Worm (Caenorhabditis elegans): ENCODE measurements around the gene pno-1.

pno-1 gene

ce11 chrII:9775790-9776189, 33.1 kb upstream of the pno-1 start, which contains the start of gene T10B9.9:
Gene T10B9.9 (minus strand): TSS chrII:9775890.
- no peak for TF ChIP-seq lin-11 (tag; optimal IDR thresholded peaks at IDR 0.05)
- TF ChIP-seq dve-1 (tag; optimal IDR thresholded peaks at IDR 0.05) = no peak
- no peak for TF ChIP-seq fax-1 (tag; optimal IDR thresholded peaks at IDR 0.05)

ce11 chrII:9774653-9775052, 32.0 kb upstream of the pno-1 start:
- TF ChIP-seq elt-2 (tag; optimal IDR thresholded peaks at IDR 0.05) (peak; percentile 90), tbx-7 (tag; optimal IDR thresholded peaks at IDR 0.05) (peak; percentile 26), mec-3 (tag; optimal IDR thresholded peaks at IDR 0.05; ENCODE audit: borderline replicate concordance) (no peak), rnt-1 (tag; optimal IDR thresholded peaks at IDR 0.05) (peak; percentile 77), ttx-3 (tag; optimal IDR thresholded peaks at IDR 0.05) (peak; percentile 90), ahr-1 (tag; optimal IDR thresholded peaks at IDR 0.05) (no peak), lim-6 (tag; optimal IDR thresholded peaks at IDR 0.05) (peak; percentile 32), ceh-24 (tag; optimal IDR thresholded peaks at IDR 0.05) (peak; percentile 63), hlh-8 (tag; optimal IDR thresholded peaks at IDR 0.05) (no peak), sdc-2 (tag; optimal IDR thresholded peaks at IDR 0.05) (peak; percentile 79), K02D7.2 (tag; optimal IDR thresholded peaks at IDR 0.05) (peak; percentile 50), odd-2 (tag; optimal IDR thresholded peaks at IDR 0.05) (no peak), unc-86 (tag; optimal IDR thresholded peaks at IDR 0.05) (peak; percentile 87), lin-11 (tag; optimal IDR thresholded peaks at IDR 0.05) (peak; percentile 71), unc-42 (tag; optimal IDR thresholded peaks at IDR 0.05) (peak; percentile 43), ceh-34 (tag; optimal IDR thresholded peaks at IDR 0.05) (peak; percentile 81), C08G9.2 (tag; optimal IDR thresholded peaks at IDR 0.05) (peak; percentile 70), hlh-6 (tag; optimal IDR thresholded peaks at IDR 0.05) (peak; percentile 84), fkh-10 (GFP tag; optimal IDR thresholded peaks at IDR 0.05) (no peak), ref-2 (tag; optimal IDR thresholded peaks at IDR 0.05) (peak; percentile 73), elt-4 (tag; optimal IDR thresholded peaks at IDR 0.05) (no peak), K09A11.1 (tag; optimal IDR thresholded peaks at IDR 0.05; ENCODE audit: insufficient read depth) (peak; percentile 61), nhr-232 (tag; optimal IDR thresholded peaks at IDR 0.05) (peak; percentile 79), gmeb-2 (tag; optimal IDR thresholded peaks at IDR 0.05) (peak; percentile 84), ceh-19 (GFP tag; optimal IDR thresholded peaks at IDR 0.05) (peak; percentile 82), ceh-30 (tag; optimal IDR thresholded peaks at IDR 0.05) (no peak), hlh-15 (tag; optimal IDR thresholded peaks at IDR 0.05) (no peak), syd-9 (tag; optimal IDR thresholded peaks at IDR 0.05) (peak; percentile 78), sox-4 (tag; optimal IDR thresholded peaks at IDR 0.05) (peak; percentile 79), unc-3 (GFP tag; conservative IDR thresholded peaks at IDR 0.05) (peak; percentile 63), unc-3 (tag; optimal IDR thresholded peaks at IDR 0.05) (peak; percentile 79), tbx-2 (tag; optimal IDR thresholded peaks at IDR 0.05) (peak; percentile 73), npax-4 (tag; optimal IDR thresholded peaks at IDR 0.05) (peak; percentile 50), ets-4 (tag; optimal IDR thresholded peaks at IDR 0.05) (peak; percentile 45), dmd-4 (tag; optimal IDR thresholded peaks at IDR 0.05; ENCODE audit: borderline replicate concordance) (peak; percentile 71), pax-1 (tag; optimal IDR thresholded peaks at IDR 0.05) (no peak), hlh-13 (GFP tag; optimal IDR thresholded peaks at IDR 0.05) (peak; percentile 81), pros-1 (tag; optimal IDR thresholded peaks at IDR 0.05) (peak; percentile 45), ceh-22 (tag; optimal IDR thresholded peaks at IDR 0.05) (no peak), madf-2 (tag; optimal IDR thresholded peaks at IDR 0.05) (peak; percentile 58), fax-1 (tag; optimal IDR thresholded peaks at IDR 0.05) (peak; percentile 68), ceh-48 (tag; optimal IDR thresholded peaks at IDR 0.05) (peak; percentile 66), nfya-1 (tag; optimal IDR thresholded peaks at IDR 0.05) (peak; percentile 46), fkh-6 (tag; optimal IDR thresholded peaks at IDR 0.05) (peak; percentile 86), pha-4 (tag; optimal IDR thresholded peaks at IDR 0.05) (no peak), ceh-31 (tag; optimal IDR thresholded peaks at IDR 0.05) (peak; percentile 63), T23F11.4 (GFP tag; optimal IDR thresholded peaks at IDR 0.05) (peak; percentile 76), pqm-1 (tag; optimal IDR thresholded peaks at IDR 0.05) (peak; percentile 39), che-1 (tag; optimal IDR thresholded peaks at IDR 0.05) (peak; percentile 80), ceh-45 (GFP tag; IDR thresholded peaks at IDR 0.05) (0 out of 2 replicates have a peak, but pooled peaks have one; percentile 61)
